Worm (Caenorhabditis elegans): ENCODE results near the gene T04C12.8.
"Not testable (repeated sequence)": the region's sequence is repeated elsewhere in the genome, so short reads cannot be mapped to it uniquely, and the experiment has no call there.

Gene T04C12.8

ce11 chrV:11069277-11069676 is at the start of gene T04C12.8:
Gene T04C12.8, minus strand, starts transcription at chrV:11069358.
- no peak for TF ChIP-seq unc-62 (GFP tag; optimal IDR thresholded peaks at IDR 0.05)

- no peak for TF ChIP-seq unc-62 (GFP tag; optimal IDR thresholded peaks at IDR 0.05)
Observed at ce11 chrV:11118179-11118725, 49.1 kb upstream of the T04C12.8 start.

- no peak for TF ChIP-seq unc-62 (GFP tag; optimal IDR thresholded peaks at IDR 0.05)
Observed at ce11 chrV:11113607-11114006, 44.4 kb upstream of the T04C12.8 start, which contains the start of gene math-33. Gene math-33, plus strand, starts transcription at chrV:11113907.

- no peak for TF ChIP-seq unc-62 (GFP tag; optimal IDR thresholded peaks at IDR 0.05)
Observed at ce11 chrV:11113041-11113574, 44.0 kb upstream of the T04C12.8 start, which contains the start of gene erfa-3. Gene erfa-3, minus strand, starts transcription at chrV:11113091.

- TF ChIP-seq unc-62 (GFP tag; optimal IDR thresholded peaks at IDR 0.05), result not testable (repeated sequence)
Observed at ce11 chrV:11109647-11110046, 40.5 kb upstream of the T04C12.8 start, which contains the start of gene Y42A5A.5. Gene Y42A5A.5, minus strand, starts transcription at chrV:11109747.

- TF ChIP-seq unc-62 (GFP tag; optimal IDR thresholded peaks at IDR 0.05), result no peak
Observed at ce11 chrV:11104408-11104807, 35.2 kb upstream of the T04C12.8 start.

ce11 chrV:11098599-11098998 is 29.4 kb upstream of the T04C12.8 start, which contains the start of gene cdkl-1:
Gene cdkl-1, plus strand, starts transcription at chrV:11098899.
- TF ChIP-seq unc-62 (GFP tag; optimal IDR thresholded peaks at IDR 0.05), result no peak

- no peak for TF ChIP-seq unc-62 (GFP tag; optimal IDR thresholded peaks at IDR 0.05)
Observed at ce11 chrV:11095873-11096272, 26.7 kb upstream of the T04C12.8 start, which contains the start of gene Y42A5A.3. Gene Y42A5A.3, minus strand, starts transcription at chrV:11095973.

- no peak for TF ChIP-seq unc-62 (GFP tag; optimal IDR thresholded peaks at IDR 0.05)
Observed at ce11 chrV:11094698-11095097, 25.5 kb upstream of the T04C12.8 start.

- TF ChIP-seq unc-62 (GFP tag; optimal IDR thresholded peaks at IDR 0.05), result no peak
Observed at ce11 chrV:11093163-11094091, 24.3 kb upstream of the T04C12.8 start, which contains the start of gene lact-8. Gene lact-8, minus strand, starts transcription at chrV:11093607.

ce11 chrV:11087519-11087998 is 18.4 kb upstream of the T04C12.8 start, which contains the start of gene Y42A5A.1:
Gene Y42A5A.1, plus strand, starts transcription at chrV:11087948.
- no peak for TF ChIP-seq unc-62 (GFP tag; optimal IDR thresholded peaks at IDR 0.05)

- no peak for TF ChIP-seq unc-62 (GFP tag; optimal IDR thresholded peaks at IDR 0.05)
Observed at ce11 chrV:11087119-11087518, 18.0 kb upstream of the T04C12.8 start.

- TF ChIP-seq unc-62 (GFP tag; optimal IDR thresholded peaks at IDR 0.05), result no peak
Observed at ce11 chrV:11083691-11084090, 14.5 kb upstream of the T04C12.8 start.

ce11 chrV:11082964-11083363 is 13.8 kb upstream of the T04C12.8 start:
- TF ChIP-seq unc-62 (GFP tag; optimal IDR thresholded peaks at IDR 0.05), result no peak

ce11 chrV:11082475-11082874 is 13.3 kb upstream of the T04C12.8 start:
- no peak for TF ChIP-seq unc-62 (GFP tag; optimal IDR thresholded peaks at IDR 0.05)

Measured in whole organism, dauer.